Worm (Caenorhabditis elegans) whole organism, young adult: ENCODE measurements around the gene cest-24.

Experiments
- B0035.1 ChIP-seq: sonication (generic microtip); optimal IDR thresholded peaks from 2 replicates; lab custom pipeline; 2016; ENCODE audit warnings: missing genetic modification characterization, mild to moderate bottlenecking, missing compliant biosample characterization, missing genotype, missing genetic modification reagents
- B0336.3 ChIP-seq: fragments of 200-800 bp; sonication (Bioruptor generic); IDR thresholded peaks from 2 replicates; pipeline ENCODE4 v1.3.6; 2022; ENCODE audit warnings: missing genetic modification characterization, missing compliant biosample characterization
- F52B5.7 ChIP-seq: sonication (generic microtip); optimal IDR thresholded peaks from 2 replicates; lab custom pipeline; 2016; ENCODE audit warnings: mild to moderate bottlenecking, missing genetic modification characterization, missing compliant biosample characterization
- K11D2.4 ChIP-seq: fragments of 200-800 bp; sonication (Bioruptor generic); IDR thresholded peaks from 2 replicates; pipeline ENCODE4 v1.3.6; 2022; ENCODE audit warnings: missing genetic modification reagents, missing genetic modification characterization, missing compliant biosample characterization
- K12H6.12 ChIP-seq: fragments of 200-800 bp; sonication (Bioruptor generic); optimal IDR thresholded peaks from 2 replicates; lab custom pipeline; 2018; ENCODE audit warnings: mild to moderate bottlenecking, missing genetic modification characterization, missing compliant biosample characterization
- T07F8.4 ChIP-seq: sonication (generic microtip); optimal IDR thresholded peaks from 2 replicates; lab custom pipeline; 2016; ENCODE audit warnings: mild to moderate bottlenecking, missing genetic modification characterization, moderate library complexity, missing compliant biosample characterization
- Y56A3A.18 ChIP-seq: fragments of 200-800 bp; sonication (Bioruptor generic); IDR thresholded peaks from 2 replicates; pipeline ENCODE4 v1.3.6; 2022; ENCODE audit warnings: missing genetic modification reagents, missing genetic modification characterization, missing compliant biosample characterization
- ZK185.1 ChIP-seq: sonication (generic microtip); optimal IDR thresholded peaks from 2 replicates; lab custom pipeline; 2016; ENCODE audit warnings: mild to moderate bottlenecking, missing genetic modification characterization, missing compliant biosample characterization; ENCODE audit not compliant: poor library complexity, severe bottlenecking
- aptf-3 ChIP-seq: fragments of 200-800 bp; sonication (Bioruptor generic); IDR thresholded peaks from 2 replicates; pipeline ENCODE4 v1.3.6; 2022; ENCODE audit warnings: missing genetic modification characterization, missing compliant biosample characterization
- cebp-1 ChIP-seq, 2 experiments: fragments of 200-800 bp in 1 of 2; sonication (Bioruptor generic) in 1 of 2; sonication (generic microtip) in 1 of 2; IDR thresholded peaks in 1 of 2; optimal IDR thresholded peaks in 1 of 2; 2 replicates each; pipeline versions ENCODE4 v1.3.6 to Lab custom; 2017 to 2022; ENCODE audit warnings: missing compliant biosample characterization in 2 of 2, missing genetic modification characterization in 2 of 2, mild to moderate bottlenecking in 1 of 2, missing genetic modification reagents in 1 of 2, moderate library complexity in 1 of 2
- ceh-27 ChIP-seq: fragments of 200-800 bp; sonication (Bioruptor generic); optimal IDR thresholded peaks from 2 replicates; lab custom pipeline; 2018; ENCODE audit warnings: mild to moderate bottlenecking, missing genetic modification characterization, moderate library complexity, missing compliant biosample characterization
- ceh-58 ChIP-seq: fragments of 200-800 bp; sonication (Bioruptor generic); IDR thresholded peaks from 2 replicates; pipeline ENCODE4 v1.3.6; 2022; ENCODE audit warnings: missing genetic modification characterization, missing compliant biosample characterization
- die-1 ChIP-seq: sonication (generic microtip); optimal IDR thresholded peaks from 2 replicates; lab custom pipeline; 2016; ENCODE audit warnings: missing genotype, mild to moderate bottlenecking, missing genetic modification characterization, missing compliant biosample characterization
- dox-1 ChIP-seq: fragments of 200-800 bp; sonication (Bioruptor generic); IDR thresholded peaks from 2 replicates; pipeline ENCODE4 v1.3.6; 2022; ENCODE audit warnings: missing genetic modification reagents, missing genetic modification characterization, missing compliant biosample characterization
- efl-1 ChIP-seq: fragments of 150-350 bp; optimal IDR thresholded peaks from 2 replicates; lab custom pipeline; 2014; ENCODE audit warnings: missing biosample characterization, missing genetic modification reagents, missing genetic modification characterization
- fkh-3 ChIP-seq: sonication (generic microtip); optimal IDR thresholded peaks from 2 replicates; lab custom pipeline; 2016; ENCODE audit warnings: mild to moderate bottlenecking, missing genetic modification characterization, missing compliant biosample characterization
- hlh-26 ChIP-seq: fragments of 200-800 bp; sonication (Bioruptor generic); conservative IDR thresholded peaks from 2 replicates; pipeline ENCODE4 v1.3.6; 2022; ENCODE audit warnings: missing genetic modification reagents, missing genetic modification characterization, missing compliant biosample characterization
- hmg-1.2 ChIP-seq: fragments of 200-800 bp; sonication (Bioruptor generic); IDR thresholded peaks from 2 replicates; pipeline ENCODE4 v1.3.6; 2022; ENCODE audit warnings: missing genetic modification reagents, missing genetic modification characterization, missing compliant biosample characterization
- lin-54 ChIP-seq: fragments of 200-800 bp; sonication (Bioruptor generic); optimal IDR thresholded peaks from 2 replicates; lab custom pipeline; 2018; ENCODE audit warnings: mild to moderate bottlenecking, missing genetic modification characterization, missing compliant biosample characterization
- madf-6 ChIP-seq: fragments of 200-800 bp; sonication (Bioruptor generic); IDR thresholded peaks from 2 replicates; pipeline ENCODE4 v1.3.6; 2022; ENCODE audit warnings: missing genetic modification reagents, missing genetic modification characterization, missing compliant biosample characterization
- mcd-1 ChIP-seq: fragments of 200-800 bp; sonication (Bioruptor generic); IDR thresholded peaks from 2 replicates; pipeline ENCODE4 v1.3.6; 2022; ENCODE audit warnings: missing genetic modification reagents, missing genetic modification characterization, missing compliant biosample characterization
- nhr-120 ChIP-seq: fragments of 200-800 bp; sonication (Bioruptor generic); IDR thresholded peaks from 2 replicates; pipeline ENCODE4 v1.3.6; 2022; ENCODE audit warnings: missing genetic modification characterization, missing compliant biosample characterization
- nhr-27 ChIP-seq: fragments of 200-800 bp; sonication (Bioruptor generic); optimal IDR thresholded peaks from 2 replicates; lab custom pipeline; 2018; ENCODE audit warnings: mild to moderate bottlenecking, missing genetic modification characterization, moderate library complexity, missing compliant biosample characterization
- nhr-90 ChIP-seq: sonication (generic microtip); optimal IDR thresholded peaks from 2 replicates; lab custom pipeline; 2016; ENCODE audit warnings: missing genotype, mild to moderate bottlenecking, missing genetic modification characterization, missing compliant biosample characterization
- pbrm-1 ChIP-seq: fragments of 200-800 bp; sonication (Bioruptor generic); IDR thresholded peaks from 2 replicates; pipeline ENCODE4 v1.3.6; 2022; ENCODE audit warnings: missing genetic modification reagents, missing genetic modification characterization, missing compliant biosample characterization
- repo-1 ChIP-seq: sonication (generic microtip); optimal IDR thresholded peaks from 2 replicates; lab custom pipeline; 2017; ENCODE audit warnings: mild to moderate bottlenecking, missing genetic modification characterization, missing compliant biosample characterization
- snpc-1.1 ChIP-seq: sonication (generic microtip); optimal IDR thresholded peaks from 2 replicates; lab custom pipeline; 2017; ENCODE audit warnings: missing genetic modification characterization, mild to moderate bottlenecking, missing compliant biosample characterization, antibody characterized with exemption, moderate library complexity, missing genotype, missing genetic modification reagents; ENCODE audit not compliant: insufficient read depth
- somi-1 ChIP-seq: fragments of 200-800 bp; sonication (Bioruptor generic); optimal IDR thresholded peaks from 2 replicates; lab custom pipeline; 2018; ENCODE audit warnings: mild to moderate bottlenecking, missing genetic modification characterization, missing compliant biosample characterization
- tlf-1 ChIP-seq: fragments of 200-800 bp; sonication (Bioruptor generic); optimal IDR thresholded peaks from 2 replicates; lab custom pipeline; 2018; ENCODE audit warnings: mild to moderate bottlenecking, missing genetic modification characterization, missing compliant biosample characterization
- unc-130 ChIP-seq: sonication (generic microtip); optimal IDR thresholded peaks from 2 replicates; lab custom pipeline; 2016; ENCODE audit warnings: missing genetic modification reagents, missing genetic modification characterization, missing compliant biosample characterization
- zfh-2 ChIP-seq: fragments of 200-800 bp; sonication (Bioruptor generic); conservative IDR thresholded peaks from 2 replicates; pipeline ENCODE4 v1.3.6; 2022; ENCODE audit warnings: missing genetic modification reagents, missing genetic modification characterization, missing compliant biosample characterization
- ztf-18 ChIP-seq: sonication (generic microtip); optimal IDR thresholded peaks from 2 replicates; lab custom pipeline; 2016; ENCODE audit warnings: missing genotype, mild to moderate bottlenecking, missing genetic modification characterization, missing compliant biosample characterization
- ztf-28 ChIP-seq: fragments of 200-800 bp; sonication (Bioruptor generic); IDR thresholded peaks from 2 replicates; pipeline ENCODE4 v1.3.6; 2022; ENCODE audit warnings: missing genetic modification reagents, missing genetic modification characterization, missing compliant biosample characterization

cest-24 gene

ce11 chrV:6335226-6335625 lies 18.5 kb downstream of the cest-24 start (continued):
- TF ChIP-seq fkh-3 (tag; lab: Kevin White, UChicago) (peak; percentile 2), nhr-90 (tag; lab: Kevin White, UChicago) (peak; percentile 81), madf-6 (GFP tag; lab: Robert Waterston, UW) (peak; percentile 66), snpc-1.1 (no peak), zfh-2 (GFP tag; lab: Robert Waterston, UW) (no peak), unc-130 (peak; percentile 28), pbrm-1 (GFP tag; lab: Robert Waterston, UW) (peak; percentile 70), Y56A3A.18 (peak; percentile 91)

- TF ChIP-seq ztf-18 = no peak
- TF ChIP-seq hmg-1.2 = peak; percentile 93
- no peak for TF ChIP-seq efl-1
These were observed 19.4 kb downstream of the cest-24 start, which contains the start of gene T28C12.6 for ce11 chrV:6336108-6336507. Gene T28C12.6, minus strand, starts transcription at chrV:6336119.

ce11 chrV:6341078-6341638 lies 24.4 kb downstream of the cest-24 start:
- TF ChIP-seq dox-1 (GFP tag; lab: Robert Waterston, UW) = 0 out of 2 replicates have a peak, but pooled peaks have one; percentile 10
- TF ChIP-seq zfh-2 (GFP tag; lab: Robert Waterston, UW) = peak; percentile 46; the same call in 1 of the 2 replicates
- 0 out of 2 replicates have a peak, but pooled peaks have one; percentile 19 for TF ChIP-seq mcd-1 (GFP tag; lab: Robert Waterston, UW)
- TF ChIP-seq repo-1 (tag; lab: Kevin White, UChicago) = no peak
- 0 out of 2 replicates have a peak, but pooled peaks have one; percentile 38 for TF ChIP-seq aptf-3 (GFP tag; lab: Robert Waterston, UW)
- no peak for TF ChIP-seq lin-54 (GFP tag; lab: Kevin White, UChicago)
- TF ChIP-seq tlf-1 (GFP tag; lab: Kevin White, UChicago) = no peak
- TF ChIP-seq nhr-120 = no peak
- peak; percentile 41 for TF ChIP-seq K12H6.12 (tag; lab: Kevin White, UChicago)
- TF ChIP-seq K11D2.4 = 0 out of 2 replicates have a peak, but pooled peaks have one; percentile 47
- TF ChIP-seq B0336.3 (GFP tag; lab: Robert Waterston, UW) = no peak
- peak; percentile 63 for TF ChIP-seq ceh-27 (GFP tag; lab: Kevin White, UChicago)

ce11 chrV:6342502-6342901 lies 25.8 kb downstream of the cest-24 start:
- TF ChIP-seq somi-1 (GFP tag; lab: Kevin White, UChicago) = no peak
- no peak for TF ChIP-seq die-1
- TF ChIP-seq mcd-1 (GFP tag; lab: Robert Waterston, UW) = no peak
- no peak for TF ChIP-seq nhr-27
- TF ChIP-seq B0035.1 (tag; lab: Kevin White, UChicago) = no peak
- no peak for TF ChIP-seq ztf-18
- TF ChIP-seq F52B5.7 (tag; lab: Kevin White, UChicago) = no peak
- TF ChIP-seq zfh-2 (GFP tag; lab: Robert Waterston, UW) = peak; percentile 61
- peak; percentile 62 for TF ChIP-seq K12H6.12 (tag; lab: Kevin White, UChicago)
- TF ChIP-seq cebp-1 (GFP tag; IDR thresholded peaks at IDR 0.05; lab: Robert Waterston, UW) = no peak
- TF ChIP-seq cebp-1 (tag; optimal IDR thresholded peaks at IDR 0.05; lab: Kevin White, UChicago) = peak; percentile 7
- TF ChIP-seq hlh-26 (GFP tag; lab: Robert Waterston, UW) = no peak
- TF ChIP-seq ZK185.1 (tag; lab: Kevin White, UChicago) = no peak
- no peak for TF ChIP-seq snpc-1.1
- no peak for TF ChIP-seq ceh-58 (GFP tag; lab: Robert Waterston, UW)
- TF ChIP-seq ztf-28 (GFP tag; lab: Robert Waterston, UW) = 0 out of 2 replicates have a peak, but pooled peaks have one; percentile 13
- no peak for TF ChIP-seq T07F8.4
